Fruit fly (Drosophila melanogaster): Measurements from ENCODE around the gene E5.
A peak's percentile ranks its signal among the peaks of the same experiment; 100 is the strongest.

Gene E5

dm6 chr3R:13837807-13838206 lies 36.9 kb downstream of the E5 start, which contains the start of gene Nsf2 (continued):
- TF ChIP-seq ato (GFP tag; IDR thresholded peaks at IDR 0.05; ENCODE audit: partially characterized antibody) = peak; percentile 40; the same call in 1 of the 2 replicates
- TF ChIP-seq CG31365 (tag; optimal IDR thresholded peaks at IDR 0.05) = no peak
- no peak for TF ChIP-seq CG17328 (GFP tag; IDR thresholded peaks at IDR 0.05)
- TF ChIP-seq CG5953 (GFP tag; IDR thresholded peaks at IDR 0.05) = no peak
- peak; percentile 12 for TF ChIP-seq CG13424 (tag; optimal IDR thresholded peaks at IDR 0.05)
- peak; percentile 71 for TF ChIP-seq vvl (GFP tag; IDR thresholded peaks at IDR 0.05)
- peak; percentile 30 for TF ChIP-seq CG33557 (GFP tag; optimal IDR thresholded peaks at IDR 0.05)
- TF ChIP-seq CG12155 (GFP tag; optimal IDR thresholded peaks at IDR 0.05) = no peak
- no peak for TF ChIP-seq CG18476 (GFP tag; optimal IDR thresholded peaks at IDR 0.05)
- no peak for TF ChIP-seq cad (GFP tag; optimal IDR thresholded peaks at IDR 0.05)
- TF ChIP-seq hbn (GFP tag; IDR thresholded peaks at IDR 0.05; ENCODE audit: partially characterized antibody) = peak; percentile 30; the same call in 1 of the 2 replicates
- TF ChIP-seq da (GFP tag; optimal IDR thresholded peaks at IDR 0.05) = peak; percentile 16
- TF ChIP-seq Ets97D (GFP tag; optimal IDR thresholded peaks at IDR 0.05) = peak; percentile 56
- TF ChIP-seq CG32532 (GFP tag; IDR thresholded peaks at IDR 0.05) = no peak
- TF ChIP-seq mld (GFP tag; IDR thresholded peaks at IDR 0.05; ENCODE audit: partially characterized antibody) = no peak
- no peak for TF ChIP-seq D (optimal IDR thresholded peaks at IDR 0.05)
- no peak for TF ChIP-seq D (GFP tag; optimal IDR thresholded peaks at IDR 0.05)
- no peak for TF ChIP-seq Dll (GFP tag; IDR thresholded peaks at IDR 0.05; ENCODE audit: partially characterized antibody)
- no peak for TF ChIP-seq CG10462 (GFP tag; optimal IDR thresholded peaks at IDR 0.05)
- no peak for TF ChIP-seq sug (tag; optimal IDR thresholded peaks at IDR 0.05)
- TF ChIP-seq Ravus (GFP tag; IDR thresholded peaks at IDR 0.05) = no peak
- TF ChIP-seq D19B (GFP tag; optimal IDR thresholded peaks at IDR 0.05) = no peak
- no peak for TF ChIP-seq CG10321 (GFP tag; IDR thresholded peaks at IDR 0.05)
- TF ChIP-seq CG7271 (tag; optimal IDR thresholded peaks at IDR 0.05) = no peak
- TF ChIP-seq Dip2 (GFP tag; IDR thresholded peaks at IDR 0.05) = no peak
- no peak for TF ChIP-seq tll (GFP tag; optimal IDR thresholded peaks at IDR 0.05)
- no peak for TF ChIP-seq Jarid2 (GFP tag; optimal IDR thresholded peaks at IDR 0.05)
- peak; percentile 79 for TF ChIP-seq stwl (tag; optimal IDR thresholded peaks at IDR 0.05)
- TF ChIP-seq CG1792 (GFP tag; optimal IDR thresholded peaks at IDR 0.05) = no peak
- TF ChIP-seq Nf-YC (tag; optimal IDR thresholded peaks at IDR 0.05) = peak; percentile 18
- TF ChIP-seq CG14050 (GFP tag; IDR thresholded peaks at IDR 0.05) = no peak
- no peak for TF ChIP-seq CG43689 (GFP tag; IDR thresholded peaks at IDR 0.05)
- TF ChIP-seq tna (GFP tag; IDR thresholded peaks at IDR 0.05; ENCODE audit: partially characterized antibody) = no peak
- TF ChIP-seq Hand (GFP tag; optimal IDR thresholded peaks at IDR 0.05) = no peak
- TF ChIP-seq Elba2 (GFP tag; optimal IDR thresholded peaks at IDR 0.05) = no peak
- no peak for TF ChIP-seq CG7372 (GFP tag; IDR thresholded peaks at IDR 0.05)
- no peak for TF ChIP-seq Atf6 (GFP tag; IDR thresholded peaks at IDR 0.05)
- TF ChIP-seq ab (GFP tag; optimal IDR thresholded peaks at IDR 0.05) = no peak
- 0 out of 3 replicates have a peak, but pooled peaks have one; percentile 22 for TF ChIP-seq zfh1 (GFP tag; IDR thresholded peaks at IDR 0.05)
- 0 out of 3 replicates have a peak, but pooled peaks have one; percentile 52 for TF ChIP-seq CG2199 (GFP tag; IDR thresholded peaks at IDR 0.05)
- TF ChIP-seq CG4404 (GFP tag; IDR thresholded peaks at IDR 0.05) = no peak
- no peak for TF ChIP-seq Ssrp (tag; optimal IDR thresholded peaks at IDR 0.05)
- TF ChIP-seq ssp (GFP tag; IDR thresholded peaks at IDR 0.05) = no peak
- no peak for TF ChIP-seq disco-r (GFP tag; optimal IDR thresholded peaks at IDR 0.05)
- TF ChIP-seq pfk (GFP tag; optimal IDR thresholded peaks at IDR 0.05) = no peak
- TF ChIP-seq Antp (GFP tag; optimal IDR thresholded peaks at IDR 0.05) = no peak
- no peak for TF ChIP-seq CG18619 (GFP tag; optimal IDR thresholded peaks at IDR 0.05)
- TF ChIP-seq gcm (GFP tag; optimal IDR thresholded peaks at IDR 0.05) = peak; percentile 23
- no peak for TF ChIP-seq Fer2 (tag; optimal IDR thresholded peaks at IDR 0.05)
- TF ChIP-seq Nf-YA (GFP tag; IDR thresholded peaks at IDR 0.05) = no peak
- TF ChIP-seq CG17186 (GFP tag; optimal IDR thresholded peaks at IDR 0.05) = peak; percentile 95

All from whole organism, embryonic.